Worm (Caenorhabditis elegans) whole organism, midembryonic: ENCODE data around the gene ctf-4.

Source experiments
- T22C8.4 ChIP-seq: fragments of 200-800 bp; sonication (Bioruptor generic); IDR thresholded peaks from 2 replicates; pipeline ENCODE4 v1.3.6; 2022; ENCODE audit warnings: missing genetic modification characterization, missing compliant biosample characterization
- cog-1 ChIP-seq: sonication (generic microtip); optimal IDR thresholded peaks from 2 replicates; lab custom pipeline; 2016; ENCODE audit warnings: missing genetic modification characterization, missing compliant biosample characterization
- flt-1 ChIP-seq: fragments of 200-800 bp; sonication (Bioruptor generic); IDR thresholded peaks from 2 replicates; pipeline ENCODE4 v1.3.6; 2022; ENCODE audit warnings: missing genetic modification characterization, missing compliant biosample characterization
- klf-2 ChIP-seq: fragments of 200-800 bp; sonication (Bioruptor generic); conservative IDR thresholded peaks from 2 replicates; pipeline ENCODE4 v1.3.6; 2022; ENCODE audit warnings: missing genetic modification reagents, missing genetic modification characterization, missing compliant biosample characterization
- med-1 ChIP-seq: sonication (generic microtip); optimal IDR thresholded peaks from 2 replicates; lab custom pipeline; 2017; ENCODE audit warnings: missing genetic modification characterization, mild to moderate bottlenecking, missing compliant biosample characterization, antibody characterized with exemption, missing genetic modification reagents; ENCODE audit not compliant: insufficient read depth
- ref-1 ChIP-seq: fragments of 200-800 bp; sonication (Bioruptor generic); conservative IDR thresholded peaks from 2 replicates; pipeline ENCODE4 v1.3.6; 2022; ENCODE audit warnings: missing genetic modification reagents, missing genetic modification characterization, missing compliant biosample characterization
- tab-1 ChIP-seq: fragments of 200-800 bp; sonication (Bioruptor generic); IDR thresholded peaks from 2 replicates; pipeline ENCODE4 v1.3.6; 2022; ENCODE audit warnings: missing genetic modification characterization, missing compliant biosample characterization
- ztf-23 ChIP-seq: fragments of 200-800 bp; sonication (Bioruptor generic); IDR thresholded peaks from 2 replicates; pipeline ENCODE4 v1.3.6; 2022; ENCODE audit warnings: missing genetic modification reagents, missing genetic modification characterization, missing compliant biosample characterization
- ztf-29 ChIP-seq: fragments of 200-800 bp; sonication (Bioruptor generic); IDR thresholded peaks from 2 replicates; pipeline ENCODE4 v1.3.6; 2022; ENCODE audit warnings: missing genetic modification reagents, missing genetic modification characterization, missing compliant biosample characterization

The ctf-4 gene

ce11 chrV:10965501-10965900 lies at the start of gene ctf-4, which contains the start of gene eef-1G:
Gene ctf-4 (minus strand): TSS chrV:10965539.
Gene eef-1G (plus strand): TSS chrV:10965719.
- TF ChIP-seq ztf-23 (GFP tag; lab: Robert Waterston, UW) (peak; percentile 100), cog-1 (peak; percentile 86), klf-2 (GFP tag; lab: Robert Waterston, UW) (no peak), flt-1 (GFP tag; lab: Robert Waterston, UW) (peak; percentile 69), tab-1 (GFP tag; lab: Robert Waterston, UW) (no peak), T22C8.4 (GFP tag; lab: Robert Waterston, UW) (0 out of 2 replicates have a peak, but pooled peaks have one; percentile 25)

ce11 chrV:11014758-11015157 lies 49.4 kb upstream of the ctf-4 start:
- TF ChIP-seq ztf-23 (GFP tag; lab: Robert Waterston, UW) (no peak), cog-1 (no peak), ref-1 (GFP tag; lab: Robert Waterston, UW) (no peak), flt-1 (GFP tag; lab: Robert Waterston, UW) (no peak)

ce11 chrV:11013179-11013578 lies 47.8 kb upstream of the ctf-4 start:
- no peak for TF ChIP-seq ztf-29
- no peak for TF ChIP-seq ztf-23 (GFP tag; lab: Robert Waterston, UW)
- no peak for TF ChIP-seq cog-1
- TF ChIP-seq klf-2 (GFP tag; lab: Robert Waterston, UW), result no peak
- no peak for TF ChIP-seq tab-1 (GFP tag; lab: Robert Waterston, UW)
- no peak for TF ChIP-seq ref-1 (GFP tag; lab: Robert Waterston, UW)
- TF ChIP-seq flt-1 (GFP tag; lab: Robert Waterston, UW), result no peak
- TF ChIP-seq T22C8.4 (GFP tag; lab: Robert Waterston, UW), result no peak
- no peak for TF ChIP-seq med-1 (GFP tag; lab: Kevin White, UChicago)

ce11 chrV:11012419-11012818 lies 47.1 kb upstream of the ctf-4 start, which contains the start of gene C13G3.1:
Gene C13G3.1 (minus strand): TSS chrV:11012465.
- no peak for TF ChIP-seq cog-1
- TF ChIP-seq klf-2 (GFP tag; lab: Robert Waterston, UW), result no peak
- TF ChIP-seq ztf-23 (GFP tag; lab: Robert Waterston, UW), result no peak

- TF ChIP-seq cog-1, result no peak
- TF ChIP-seq flt-1 (GFP tag; lab: Robert Waterston, UW), result no peak
- no peak for TF ChIP-seq med-1 (GFP tag; lab: Kevin White, UChicago)
- no peak for TF ChIP-seq tab-1 (GFP tag; lab: Robert Waterston, UW)
- TF ChIP-seq T22C8.4 (GFP tag; lab: Robert Waterston, UW), result no peak
- no peak for TF ChIP-seq ztf-29
- no peak for TF ChIP-seq ztf-23 (GFP tag; lab: Robert Waterston, UW)
- no peak for TF ChIP-seq klf-2 (GFP tag; lab: Robert Waterston, UW)
These were observed 46.5 kb upstream of the ctf-4 start for ce11 chrV:11011807-11012206.

- no peak for TF ChIP-seq med-1 (GFP tag; lab: Kevin White, UChicago)
- TF ChIP-seq flt-1 (GFP tag; lab: Robert Waterston, UW), result no peak
- no peak for TF ChIP-seq ztf-29
- no peak for TF ChIP-seq tab-1 (GFP tag; lab: Robert Waterston, UW)
- no peak for TF ChIP-seq ref-1 (GFP tag; lab: Robert Waterston, UW)
- TF ChIP-seq cog-1, result no peak
- no peak for TF ChIP-seq klf-2 (GFP tag; lab: Robert Waterston, UW)
These were observed 45.4 kb upstream of the ctf-4 start for ce11 chrV:11010768-11011167.

ce11 chrV:11009124-11009524 lies 43.8 kb upstream of the ctf-4 start:
- TF ChIP-seq ztf-23 (GFP tag; lab: Robert Waterston, UW) (no peak), klf-2 (GFP tag; lab: Robert Waterston, UW) (no peak), flt-1 (GFP tag; lab: Robert Waterston, UW) (no peak), ref-1 (GFP tag; lab: Robert Waterston, UW) (no peak), T22C8.4 (GFP tag; lab: Robert Waterston, UW) (no peak), ztf-29 (no peak), cog-1 (no peak), tab-1 (GFP tag; lab: Robert Waterston, UW) (no peak), med-1 (GFP tag; lab: Kevin White, UChicago) (no peak)

ce11 chrV:11007651-11008050 lies 42.3 kb upstream of the ctf-4 start:
- TF ChIP-seq tab-1 (GFP tag; lab: Robert Waterston, UW) (no peak), ztf-29 (no peak), cog-1 (no peak), med-1 (GFP tag; lab: Kevin White, UChicago) (no peak), klf-2 (GFP tag; lab: Robert Waterston, UW) (no peak), T22C8.4 (GFP tag; lab: Robert Waterston, UW) (no peak), ztf-23 (GFP tag; lab: Robert Waterston, UW) (no peak), ref-1 (GFP tag; lab: Robert Waterston, UW) (no peak), flt-1 (GFP tag; lab: Robert Waterston, UW) (no peak)

- TF ChIP-seq klf-2 (GFP tag; lab: Robert Waterston, UW), result no peak
- TF ChIP-seq tab-1 (GFP tag; lab: Robert Waterston, UW), result no peak
- TF ChIP-seq med-1 (GFP tag; lab: Kevin White, UChicago), result no peak
- TF ChIP-seq cog-1, result no peak
- TF ChIP-seq T22C8.4 (GFP tag; lab: Robert Waterston, UW), result no peak
- TF ChIP-seq ztf-29, result no peak
- no peak for TF ChIP-seq ztf-23 (GFP tag; lab: Robert Waterston, UW)
- no peak for TF ChIP-seq ref-1 (GFP tag; lab: Robert Waterston, UW)
- no peak for TF ChIP-seq flt-1 (GFP tag; lab: Robert Waterston, UW)
These were observed 38.8 kb upstream of the ctf-4 start for ce11 chrV:11004094-11004493.

- TF ChIP-seq klf-2 (GFP tag; lab: Robert Waterston, UW) (no peak), ref-1 (GFP tag; lab: Robert Waterston, UW) (no peak), tab-1 (GFP tag; lab: Robert Waterston, UW) (no peak), ztf-23 (GFP tag; lab: Robert Waterston, UW) (no peak), ztf-29 (no peak), cog-1 (no peak), med-1 (GFP tag; lab: Kevin White, UChicago) (no peak), T22C8.4 (GFP tag; lab: Robert Waterston, UW) (no peak), flt-1 (GFP tag; lab: Robert Waterston, UW) (no peak)
These were observed 37.1 kb upstream of the ctf-4 start, which contains the start of gene F53B7.4 for ce11 chrV:11002434-11002833. Gene F53B7.4 (minus strand): TSS chrV:11002534.
